Worm (Caenorhabditis elegans): ENCODE results near the gene C16A11.3.

Gene C16A11.3

ce11 chrII:4277639-4278038 lies 48.3 kb downstream of the C16A11.3 start:
- TF ChIP-seq F13H6.1 (tag; optimal IDR thresholded peaks at IDR 0.05) (no peak), alr-1 (tag; optimal IDR thresholded peaks at IDR 0.05) (no peak), snpc-4 (tag; optimal IDR thresholded peaks at IDR 0.05) (no peak), gmeb-1 (tag; optimal IDR thresholded peaks at IDR 0.05) (no peak), mbf-1 (tag; optimal IDR thresholded peaks at IDR 0.05) (no peak), peb-1 (tag; optimal IDR thresholded peaks at IDR 0.05) (no peak), ztf-4 (tag; optimal IDR thresholded peaks at IDR 0.05) (no peak), Y55F3AM.14 (GFP tag; optimal IDR thresholded peaks at IDR 0.05) (no peak), aly-2 (tag; optimal IDR thresholded peaks at IDR 0.05) (no peak), lin-11 (tag; optimal IDR thresholded peaks at IDR 0.05) (no peak), unc-39 (tag; optimal IDR thresholded peaks at IDR 0.05) (no peak), R02D3.7 (tag; optimal IDR thresholded peaks at IDR 0.05) (no peak), zag-1 (tag; optimal IDR thresholded peaks at IDR 0.05) (no peak), ztf-11 (tag; optimal IDR thresholded peaks at IDR 0.05) (no peak)
